Fruit fly (Drosophila melanogaster): ENCODE measurements around the gene CG12746.
A peak's percentile ranks its signal among the peaks of the same experiment; 100 is the strongest.

CG12746 gene

DNA sequence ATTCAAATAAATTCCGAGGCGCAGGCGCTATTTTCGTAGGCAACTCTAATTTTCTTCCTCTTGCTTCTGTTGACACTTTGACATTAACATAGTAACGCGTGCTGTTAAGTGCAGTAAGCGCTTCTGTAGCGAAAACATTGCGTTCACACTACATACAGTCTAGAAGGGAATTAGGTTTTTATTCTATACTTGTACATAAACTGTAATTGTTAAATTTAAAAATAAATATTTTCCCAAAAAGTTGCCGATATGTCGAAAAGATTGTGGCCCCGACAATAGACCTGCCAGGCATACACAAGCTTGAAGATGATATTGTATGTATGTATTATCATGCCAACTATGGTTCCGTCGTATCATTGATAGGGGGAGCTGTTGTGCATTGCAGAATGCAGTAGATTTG, 41.8 kb downstream of the CG12746 start, which contains the start of gene asl (continued):
- peak; percentile 82 for TF ChIP-seq trem (tag; optimal IDR thresholded peaks at IDR 0.05)
- TF ChIP-seq slp2 (GFP tag; optimal IDR thresholded peaks at IDR 0.05): no peak
- no peak for TF ChIP-seq NC2α (GFP tag; optimal IDR thresholded peaks at IDR 0.05)
- TF ChIP-seq chm (GFP tag; IDR thresholded peaks at IDR 0.05): no peak
- TF ChIP-seq Eip74EF (GFP tag; optimal IDR thresholded peaks at IDR 0.05): peak in 1 of 2 experiments; percentile 88
- TF ChIP-seq zfh2 (GFP tag; optimal IDR thresholded peaks at IDR 0.05): peak; percentile 51
- TF ChIP-seq ewg (GFP tag; optimal IDR thresholded peaks at IDR 0.05): peak; percentile 99
- no peak for TF ChIP-seq mld (GFP tag; IDR thresholded peaks at IDR 0.05; ENCODE audit: partially characterized antibody)
- TF ChIP-seq CG13424 (tag; optimal IDR thresholded peaks at IDR 0.05): peak; percentile 79
- peak; percentile 57; the same call in 1 of the 2 replicates for TF ChIP-seq CG14014 (GFP tag; IDR thresholded peaks at IDR 0.05)
- no peak for TF ChIP-seq CG15011 (GFP tag; optimal IDR thresholded peaks at IDR 0.05)
- TF ChIP-seq bowl (GFP tag; IDR thresholded peaks at IDR 0.05): no peak
- peak; percentile 24 for TF ChIP-seq CG3163 (GFP tag; optimal IDR thresholded peaks at IDR 0.05)
- TF ChIP-seq Kr (GFP tag; optimal IDR thresholded peaks at IDR 0.05): no peak
- peak; percentile 50 for TF ChIP-seq CG12299 (tag; optimal IDR thresholded peaks at IDR 0.05)
- TF ChIP-seq CG10147 (GFP tag; optimal IDR thresholded peaks at IDR 0.05): peak; percentile 27
- TF ChIP-seq CG30431 (GFP tag; optimal IDR thresholded peaks at IDR 0.05): no peak
- TF ChIP-seq stwl (tag; optimal IDR thresholded peaks at IDR 0.05): peak; percentile 72
- peak; percentile 57 for TF ChIP-seq Ssrp (tag; optimal IDR thresholded peaks at IDR 0.05)
- TF ChIP-seq repo (GFP tag; optimal IDR thresholded peaks at IDR 0.05): peak; percentile 20
- no peak for TF ChIP-seq cas (GFP tag; IDR thresholded peaks at IDR 0.05)
- TF ChIP-seq sna (GFP tag; IDR thresholded peaks at IDR 0.05; ENCODE audit: partially characterized antibody): no peak
- TF ChIP-seq Dip2 (GFP tag; IDR thresholded peaks at IDR 0.05): no peak
- TF ChIP-seq CG17385 (GFP tag; optimal IDR thresholded peaks at IDR 0.05): peak; percentile 99
- TF ChIP-seq corto (GFP tag; optimal IDR thresholded peaks at IDR 0.05): peak; percentile 25
- peak; percentile 62 for TF ChIP-seq CG13123 (GFP tag; optimal IDR thresholded peaks at IDR 0.05)
- peak; percentile 9 for TF ChIP-seq tup (GFP tag; optimal IDR thresholded peaks at IDR 0.05)
- TF ChIP-seq CG3847 (GFP tag; IDR thresholded peaks at IDR 0.05): peak; percentile 55
- peak; percentile 59 for TF ChIP-seq CG17912 (GFP tag; optimal IDR thresholded peaks at IDR 0.05)
- TF ChIP-seq CG13287 (GFP tag; IDR thresholded peaks at IDR 0.05; ENCODE audit: partially characterized antibody): peak; percentile 19; the same call in 1 of the 2 replicates
- TF ChIP-seq CG1529 (GFP tag; optimal IDR thresholded peaks at IDR 0.05): no peak
- no peak for TF ChIP-seq Nf-YA (GFP tag; IDR thresholded peaks at IDR 0.05)
- peak; percentile 54 to 59 for TF ChIP-seq Pdp1 (GFP tag; optimal IDR thresholded peaks at IDR 0.05)
- TF ChIP-seq odd (GFP tag; optimal IDR thresholded peaks at IDR 0.05): no peak
- no peak for TF ChIP-seq ind (GFP tag; optimal IDR thresholded peaks at IDR 0.05)
- TF ChIP-seq Hr39 (optimal IDR thresholded peaks at IDR 0.05): no peak
- peak; percentile 68 for TF ChIP-seq Fer1 (GFP tag; optimal IDR thresholded peaks at IDR 0.05)
- TF ChIP-seq CG8089 (GFP tag; optimal IDR thresholded peaks at IDR 0.05): peak; percentile 42
- TF ChIP-seq YL-1 (GFP tag; optimal IDR thresholded peaks at IDR 0.05): peak; percentile 91
- TF ChIP-seq CG4617 (GFP tag; optimal IDR thresholded peaks at IDR 0.05; ENCODE audit: borderline replicate concordance): peak; percentile 70
- TF ChIP-seq CG17186 (GFP tag; optimal IDR thresholded peaks at IDR 0.05): peak; percentile 100
- no peak for TF ChIP-seq ato (GFP tag; IDR thresholded peaks at IDR 0.05; ENCODE audit: partially characterized antibody)
- TF ChIP-seq Ravus (GFP tag; IDR thresholded peaks at IDR 0.05): no peak
- no peak for TF ChIP-seq wdn (GFP tag; IDR thresholded peaks at IDR 0.05)
- no peak for TF ChIP-seq lov (optimal IDR thresholded peaks at IDR 0.05)
- TF ChIP-seq lov (GFP tag; IDR thresholded peaks at IDR 0.05): 0 out of 3 replicates have a peak, but pooled peaks have one; percentile 50
- no peak for TF ChIP-seq Sox102F (GFP tag; optimal IDR thresholded peaks at IDR 0.05)
- peak; percentile 48; the same call in 1 of the 2 replicates for TF ChIP-seq sob (GFP tag; IDR thresholded peaks at IDR 0.05)
- peak; percentile 34; the same call in 1 of the 2 replicates for TF ChIP-seq Drgx (GFP tag; IDR thresholded peaks at IDR 0.05)
- no peak for TF ChIP-seq pita (GFP tag; optimal IDR thresholded peaks at IDR 0.05)
- peak; percentile 14 for TF ChIP-seq pb (GFP tag; optimal IDR thresholded peaks at IDR 0.05)

Measured in whole organism, embryonic.